Worm (Caenorhabditis elegans): ENCODE results near the gene ddl-2.

Gene ddl-2

ce11 chrII:13503653-13504052, 43.8 kb downstream of the ddl-2 start, which contains the start of gene F54F11.1:
Gene F54F11.1, plus strand, starts transcription at chrII:13503953.
- TF ChIP-seq elt-2 (tag; optimal IDR thresholded peaks at IDR 0.05) = no peak
- TF ChIP-seq mdl-1 (tag; optimal IDR thresholded peaks at IDR 0.05) = no peak
- TF ChIP-seq snpc-4 (tag; optimal IDR thresholded peaks at IDR 0.05) = no peak
- TF ChIP-seq fkh-10 (GFP tag; optimal IDR thresholded peaks at IDR 0.05) = no peak
- no peak for TF ChIP-seq ZK546.5 (tag; optimal IDR thresholded peaks at IDR 0.05)
- no peak for TF ChIP-seq daf-12 (tag; optimal IDR thresholded peaks at IDR 0.05)
- TF ChIP-seq nhr-28 (tag; optimal IDR thresholded peaks at IDR 0.05) = no peak
- no peak for TF ChIP-seq nhr-43 (tag; optimal IDR thresholded peaks at IDR 0.05; ENCODE audit: poor library complexity, severe bottlenecking)
- TF ChIP-seq eor-1 (tag; optimal IDR thresholded peaks at IDR 0.05) = no peak
- TF ChIP-seq unc-62 (GFP tag; optimal IDR thresholded peaks at IDR 0.05) = no peak
- no peak for TF ChIP-seq unc-39 (tag; optimal IDR thresholded peaks at IDR 0.05)
- no peak for TF ChIP-seq elt-1 (tag; optimal IDR thresholded peaks at IDR 0.05)
- no peak for TF ChIP-seq egl-27 (tag; optimal IDR thresholded peaks at IDR 0.05)
- TF ChIP-seq nhr-11 (tag; optimal IDR thresholded peaks at IDR 0.05) = no peak
- TF ChIP-seq hmg-11 (tag; optimal IDR thresholded peaks at IDR 0.05) = no peak
- no peak for TF ChIP-seq sea-2 (GFP tag; optimal IDR thresholded peaks at IDR 0.05)
- no peak for TF ChIP-seq nfya-1 (tag; optimal IDR thresholded peaks at IDR 0.05; ENCODE audit: insufficient read depth)
- TF ChIP-seq pha-4 (tag; optimal IDR thresholded peaks at IDR 0.05) = no peak
- TF ChIP-seq pqm-1 (tag; optimal IDR thresholded peaks at IDR 0.05) = no peak

DNA sequence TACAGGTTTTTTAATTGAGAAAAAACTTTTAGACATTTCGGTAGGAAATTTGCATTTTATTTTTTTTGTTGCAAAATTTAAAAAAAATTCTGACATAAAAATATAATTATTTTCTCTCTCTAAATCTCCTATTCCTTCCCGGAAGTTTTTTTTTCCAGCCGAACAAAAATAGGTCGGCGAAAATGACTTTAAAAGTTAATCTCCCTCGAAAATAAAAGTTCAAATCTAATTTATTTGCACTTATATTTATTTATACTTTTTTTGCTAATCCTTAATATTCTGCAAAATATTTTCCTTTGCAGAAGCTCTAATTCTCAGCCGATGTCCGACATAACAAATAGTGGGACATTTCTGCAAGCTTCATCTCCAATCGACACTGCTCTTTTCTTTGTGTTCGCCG, 45.9 kb downstream of the ddl-2 start, which contains the start of gene F45H10.5:
F45H10.5 (plus strand) TSS at position 301 of the 400 bp plus-strand sequence.
- TF ChIP-seq mml-1 (tag; optimal IDR thresholded peaks at IDR 0.05) (no peak), lsy-12 (tag; optimal IDR thresholded peaks at IDR 0.05) (no peak), nhr-11 (tag; optimal IDR thresholded peaks at IDR 0.05) (no peak), R02D3.7 (tag; optimal IDR thresholded peaks at IDR 0.05) (no peak), elt-3 (tag; optimal IDR thresholded peaks at IDR 0.05) (no peak), lin-39 (tag; optimal IDR thresholded peaks at IDR 0.05) (no peak), egl-27 (tag; optimal IDR thresholded peaks at IDR 0.05) (no peak), nhr-23 (tag; optimal IDR thresholded peaks at IDR 0.05) (no peak), nhr-67 (tag; optimal IDR thresholded peaks at IDR 0.05) (no peak), nhr-25 (tag; optimal IDR thresholded peaks at IDR 0.05) (no peak), ceh-82 (tag; optimal IDR thresholded peaks at IDR 0.05) (no peak), aly-2 (tag; optimal IDR thresholded peaks at IDR 0.05) (no peak), pha-4 (tag; optimal IDR thresholded peaks at IDR 0.05) (no peak), fkh-10 (GFP tag; optimal IDR thresholded peaks at IDR 0.05) (no peak), elt-2 (tag; optimal IDR thresholded peaks at IDR 0.05) (no peak), tbx-2 (tag; optimal IDR thresholded peaks at IDR 0.05) (no peak), skn-1 (tag; optimal IDR thresholded peaks at IDR 0.05) (no peak), zag-1 (tag; optimal IDR thresholded peaks at IDR 0.05) (no peak)

ce11 chrII:13500582-13500981, 46.9 kb downstream of the ddl-2 start:
- TF ChIP-seq lin-39 (tag; optimal IDR thresholded peaks at IDR 0.05) = peak; percentile 66
- TF ChIP-seq nhr-11 (tag; optimal IDR thresholded peaks at IDR 0.05) = no peak
- peak; percentile 22 for TF ChIP-seq egl-5 (tag; optimal IDR thresholded peaks at IDR 0.05)

ce11 chrII:13495718-13496117, 51.7 kb downstream of the ddl-2 start, which contains the start of gene drr-1:
Gene drr-1, minus strand, starts transcription at chrII:13495900.
- TF ChIP-seq elt-2 (tag; optimal IDR thresholded peaks at IDR 0.05) (peak; percentile 72), pha-4 (tag; optimal IDR thresholded peaks at IDR 0.05) (peak; percentile 35), ztf-4 (tag; optimal IDR thresholded peaks at IDR 0.05) (no peak), egl-27 (tag; optimal IDR thresholded peaks at IDR 0.05) (no peak), ceh-28 (tag; optimal IDR thresholded peaks at IDR 0.05) (peak; percentile 46), fkh-2 (tag; optimal IDR thresholded peaks at IDR 0.05) (no peak), fkh-10 (GFP tag; optimal IDR thresholded peaks at IDR 0.05) (no peak), pqm-1 (tag; optimal IDR thresholded peaks at IDR 0.05) (no peak), snpc-4 (tag; optimal IDR thresholded peaks at IDR 0.05) (no peak), nhr-77 (tag; optimal IDR thresholded peaks at IDR 0.05) (no peak), nhr-67 (tag; optimal IDR thresholded peaks at IDR 0.05) (no peak), lin-15B (tag; optimal IDR thresholded peaks at IDR 0.05) (no peak)

All from whole organism, L3 larva.